Worm (Caenorhabditis elegans) whole organism, L1 larva: ENCODE results near the gene R186.3.

Experiments used
- ama-1 ChIP-seq: fragments of 150-350 bp; optimal IDR thresholded peaks from 2 replicates; lab custom pipeline; 2014
- lir-3 ChIP-seq: sonication (generic microtip); optimal IDR thresholded peaks from 2 replicates; lab custom pipeline; 2016; ENCODE audit warnings: mild to moderate bottlenecking, missing genetic modification characterization, moderate library complexity, missing compliant biosample characterization; ENCODE audit not compliant: poor library complexity
- nhr-237 ChIP-seq: fragments of 150-350 bp; optimal IDR thresholded peaks from 2 replicates; lab custom pipeline; 2014; ENCODE audit warnings: missing biosample characterization, missing genetic modification characterization
- nhr-90 ChIP-seq: sonication (generic microtip); optimal IDR thresholded peaks from 2 replicates; lab custom pipeline; 2016; ENCODE audit warnings: mild to moderate bottlenecking, missing genetic modification characterization, missing compliant biosample characterization; ENCODE audit not compliant: poor library complexity
- snpc-4 ChIP-seq: fragments of 150-350 bp; optimal IDR thresholded peaks from 2 replicates; lab custom pipeline; 2014; ENCODE audit warnings: missing biosample characterization, missing genetic modification characterization
- ztf-11 ChIP-seq, 2 experiments: sonication (generic microtip); optimal IDR thresholded peaks; 2 replicates each; lab custom pipeline; 2016 to 2017; ENCODE audit warnings: missing genetic modification characterization in 2 of 2, missing biosample characterization in 1 of 2, missing compliant biosample characterization in 1 of 2

- no peak for TF ChIP-seq lir-3 (tag; lab: Kevin White, UChicago)
- no peak for TF ChIP-seq snpc-4
- no peak for TF ChIP-seq nhr-237
- no peak for TF ChIP-seq ztf-11 (tag; optimal IDR thresholded peaks at IDR 0.05; lab: Kevin White, UChicago)
- no peak for TF ChIP-seq ama-1 (lab: Kevin White, UChicago)
- TF ChIP-seq nhr-90 (tag; lab: Kevin White, UChicago) = no peak
Measured at ce11 chrV:12924128-12924527, 42.9 kb downstream of the R186.3 start, which contains the start of gene pqn-67.
